Worm (Caenorhabditis elegans) whole organism, L4 larva: ENCODE results near the gene T19C3.5.

ENCODE experiments used
- D1046.2 ChIP-seq: fragments of 200-800 bp; sonication (Bioruptor generic); IDR thresholded peaks from 2 replicates; pipeline ENCODE4 v1.3.6; 2022; ENCODE audit warnings: missing genetic modification characterization, missing compliant biosample characterization
- F26F4.8 ChIP-seq: fragments of 200-800 bp; sonication (Bioruptor generic); conservative IDR thresholded peaks from 2 replicates; pipeline ENCODE4 v1.3.6; 2022; ENCODE audit warnings: missing genetic modification characterization, missing compliant biosample characterization
- F44E2.7 ChIP-seq: fragments of 200-800 bp; sonication (Bioruptor generic); IDR thresholded peaks from 2 replicates; pipeline ENCODE4 v2.1.2; 2022; ENCODE audit warnings: missing genetic modification characterization, missing compliant biosample characterization
- T20F7.1 ChIP-seq: fragments of 200-800 bp; sonication (Bioruptor generic); optimal IDR thresholded peaks from 2 replicates; lab custom pipeline; 2018; ENCODE audit warnings: mild to moderate bottlenecking, missing genetic modification characterization, missing compliant biosample characterization
- T26A8.4 ChIP-seq: fragments of 200-800 bp; sonication (Bioruptor generic); IDR thresholded peaks from 2 replicates; pipeline ENCODE4 v1.3.6; 2022; ENCODE audit warnings: missing genetic modification characterization, missing compliant biosample characterization
- Y105C5A.15 ChIP-seq: fragments of 200-800 bp; sonication (Bioruptor generic); IDR thresholded peaks from 2 replicates; pipeline ENCODE4 v1.3.6; 2022; ENCODE audit warnings: missing genetic modification characterization, missing compliant biosample characterization
- Y48G9A.11 ChIP-seq: fragments of 200-800 bp; sonication (Bioruptor generic); IDR thresholded peaks from 2 replicates; pipeline ENCODE4 v1.3.6; 2022; ENCODE audit warnings: missing genetic modification reagents, missing genetic modification characterization, missing compliant biosample characterization
- ZK546.5 ChIP-seq, 2 experiments: sonication (generic microtip); optimal IDR thresholded peaks; 2 replicates each; lab custom pipeline; 2017; ENCODE audit warnings: missing biosample characterization in 2 of 2, missing genetic modification characterization in 2 of 2
- ama-1 ChIP-seq: fragments of 150-350 bp; optimal IDR thresholded peaks from 2 replicates; lab custom pipeline; 2014; ENCODE audit warnings: inconsistent platforms, mixed read lengths
- attf-4 ChIP-seq: sonication (generic microtip); optimal IDR thresholded peaks from 3 replicates; lab custom pipeline; 2017; ENCODE audit warnings: missing biosample characterization, missing genetic modification characterization
- ces-1 ChIP-seq: fragments of 150-350 bp; sonication (generic microtip); optimal IDR thresholded peaks from 4 replicates; lab custom pipeline; 2014; ENCODE audit warnings: missing biosample characterization, missing genetic modification reagents, missing genetic modification characterization
- cey-2 ChIP-seq: sonication (generic microtip); optimal IDR thresholded peaks from 3 replicates; lab custom pipeline; 2017; ENCODE audit warnings: missing genetic modification characterization, mild to moderate bottlenecking, missing compliant biosample characterization, antibody characterized with exemption, borderline replicate concordance; ENCODE audit not compliant: insufficient read depth
- daf-8 ChIP-seq: fragments of 200-800 bp; sonication (Bioruptor generic); IDR thresholded peaks from 2 replicates; pipeline ENCODE4 v1.3.6; 2022; ENCODE audit warnings: missing genetic modification characterization, missing compliant biosample characterization
- dmd-6 ChIP-seq: fragments of 200-800 bp; sonication (Bioruptor generic); IDR thresholded peaks from 2 replicates; pipeline ENCODE4 v1.3.6; 2022; ENCODE audit warnings: missing genetic modification reagents, missing genetic modification characterization, missing compliant biosample characterization
- dmd-8 ChIP-seq: fragments of 200-800 bp; sonication (Bioruptor generic); IDR thresholded peaks from 2 replicates; pipeline ENCODE4 v1.3.6; 2022; ENCODE audit warnings: missing genetic modification characterization, missing compliant biosample characterization
- dpl-1 ChIP-seq: fragments of 150-350 bp; optimal IDR thresholded peaks from 2 replicates; lab custom pipeline; 2014; ENCODE audit warnings: missing biosample characterization, missing genetic modification reagents, missing genetic modification characterization
- dve-1 ChIP-seq: sonication (generic microtip); optimal IDR thresholded peaks from 2 replicates; lab custom pipeline; 2017; ENCODE audit warnings: antibody characterized with exemption, mild to moderate bottlenecking, missing genetic modification characterization, missing compliant biosample characterization; ENCODE audit not compliant: insufficient read depth
- egl-43 ChIP-seq: fragments of 200-800 bp; sonication (Bioruptor generic); IDR thresholded peaks from 2 replicates; pipeline ENCODE4 v1.3.6; 2022; ENCODE audit warnings: missing genetic modification reagents, missing genetic modification characterization, missing compliant biosample characterization
- fos-1 ChIP-seq: fragments of 150-350 bp; optimal IDR thresholded peaks from 2 replicates; lab custom pipeline; 2014; ENCODE audit warnings: missing biosample characterization, missing genetic modification characterization
- gei-8 ChIP-seq: fragments of 200-800 bp; sonication (Bioruptor generic); optimal IDR thresholded peaks from 2 replicates; lab custom pipeline; 2018; ENCODE audit warnings: mild to moderate bottlenecking, missing genetic modification characterization, missing compliant biosample characterization
- hif-1 ChIP-seq, 2 experiments: sonication (generic microtip); optimal IDR thresholded peaks; 2 replicates each; lab custom pipeline; 2016 to 2017; ENCODE audit warnings: missing compliant biosample characterization in 2 of 2, missing genetic modification characterization in 2 of 2, missing genetic modification reagents in 2 of 2, missing genotype in 2 of 2, mild to moderate bottlenecking in 1 of 2
- hmg-1.1 ChIP-seq: fragments of 200-800 bp; sonication (Bioruptor generic); IDR thresholded peaks from 2 replicates; pipeline ENCODE4 v1.3.6; 2022; ENCODE audit warnings: missing genetic modification reagents, missing genetic modification characterization, missing compliant biosample characterization
- jun-1 ChIP-seq: fragments of 150-350 bp; optimal IDR thresholded peaks from 2 replicates; lab custom pipeline; 2014; ENCODE audit warnings: missing biosample characterization, missing genetic modification reagents, missing genetic modification characterization
- lin-1 ChIP-seq: fragments of 200-800 bp; sonication (Bioruptor generic); IDR thresholded peaks from 2 replicates; pipeline ENCODE4 v1.3.6; 2022; ENCODE audit warnings: missing genetic modification reagents, missing genetic modification characterization, missing compliant biosample characterization
- lin-29 ChIP-seq: fragments of 200-800 bp; sonication (Bioruptor generic); IDR thresholded peaks from 2 replicates; pipeline ENCODE4 v1.3.6; 2022; ENCODE audit warnings: missing genetic modification reagents, missing genetic modification characterization, missing compliant biosample characterization
- lir-3 ChIP-seq: sonication (generic microtip); optimal IDR thresholded peaks from 2 replicates; lab custom pipeline; 2016; ENCODE audit warnings: mild to moderate bottlenecking, missing genetic modification characterization, missing compliant biosample characterization
- lsy-2 ChIP-seq, 2 experiments: fragments of 150-350 bp in 1 of 2; sonication (generic microtip) in 1 of 2; optimal IDR thresholded peaks; 2 replicates each; lab custom pipeline; 2014 to 2017; ENCODE audit warnings: missing biosample characterization in 2 of 2, missing genetic modification characterization in 2 of 2
- madf-9 ChIP-seq: fragments of 200-800 bp; sonication (Bioruptor generic); conservative IDR thresholded peaks from 2 replicates; pipeline ENCODE4 v1.3.6; 2022; ENCODE audit warnings: missing genetic modification reagents, missing genetic modification characterization, missing compliant biosample characterization
- mdt-29 ChIP-seq: fragments of 200-800 bp; sonication (Bioruptor generic); IDR thresholded peaks from 2 replicates; pipeline ENCODE4 v1.3.6; 2022; ENCODE audit warnings: missing genetic modification reagents, missing genetic modification characterization, missing compliant biosample characterization
- mep-1 ChIP-seq: fragments of 150-350 bp; sonication (generic microtip); optimal IDR thresholded peaks from 3 replicates; lab custom pipeline; 2014; ENCODE audit warnings: missing biosample characterization, missing genetic modification characterization
- mes-2 ChIP-seq: sonication (generic microtip); optimal IDR thresholded peaks from 2 replicates; lab custom pipeline; 2016; ENCODE audit warnings: missing genotype, mild to moderate bottlenecking, missing genetic modification characterization, missing compliant biosample characterization; ENCODE audit not compliant: poor library complexity, severe bottlenecking
- mxl-2 ChIP-seq: fragments of 200-800 bp; sonication (Bioruptor generic); conservative IDR thresholded peaks from 2 replicates; pipeline ENCODE4 v1.3.6; 2022; ENCODE audit warnings: missing genetic modification reagents, missing genetic modification characterization, missing compliant biosample characterization
- mxl-3 ChIP-seq: fragments of 200-800 bp; sonication (Bioruptor generic); optimal IDR thresholded peaks from 2 replicates; lab custom pipeline; 2018; ENCODE audit warnings: mild to moderate bottlenecking, missing genetic modification characterization, missing compliant biosample characterization
- nhr-10 ChIP-seq: fragments of 150-350 bp; optimal IDR thresholded peaks from 2 replicates; lab custom pipeline; 2014; ENCODE audit warnings: missing biosample characterization, missing genetic modification characterization
- nhr-111 ChIP-seq: fragments of 200-800 bp; sonication (Bioruptor generic); optimal IDR thresholded peaks from 2 replicates; lab custom pipeline; 2018; ENCODE audit warnings: mild to moderate bottlenecking, missing genetic modification characterization, missing compliant biosample characterization
- nhr-237 ChIP-seq: sonication (generic microtip); optimal IDR thresholded peaks from 2 replicates; lab custom pipeline; 2017; ENCODE audit warnings: missing biosample characterization, missing genetic modification characterization
- nhr-41 ChIP-seq: fragments of 200-800 bp; sonication (Bioruptor generic); IDR thresholded peaks from 2 replicates; pipeline ENCODE4 v1.3.6; 2022; ENCODE audit warnings: missing genetic modification reagents, missing genetic modification characterization, missing compliant biosample characterization
- nhr-6 ChIP-seq: fragments of 150-350 bp; optimal IDR thresholded peaks from 2 replicates; lab custom pipeline; 2014; ENCODE audit warnings: missing biosample characterization, missing genetic modification characterization
- nhr-77 ChIP-seq: fragments of 150-350 bp; optimal IDR thresholded peaks from 2 replicates; lab custom pipeline; 2014; ENCODE audit warnings: missing biosample characterization, missing genetic modification characterization
- pqm-1 ChIP-seq: sonication (generic microtip); optimal IDR thresholded peaks from 2 replicates; lab custom pipeline; 2017; ENCODE audit warnings: missing biosample characterization, missing genetic modification characterization
- saeg-2 ChIP-seq: fragments of 200-800 bp; sonication (Bioruptor generic); IDR thresholded peaks from 2 replicates; pipeline ENCODE4 v1.3.6; 2022; ENCODE audit warnings: missing genetic modification reagents, missing genetic modification characterization, missing compliant biosample characterization
- sdz-12 ChIP-seq: fragments of 200-800 bp; sonication (Bioruptor generic); optimal IDR thresholded peaks from 2 replicates; lab custom pipeline; 2018; ENCODE audit warnings: mild to moderate bottlenecking, missing genetic modification characterization, missing compliant biosample characterization
- tra-1 ChIP-seq: fragments of 200-800 bp; sonication (Bioruptor generic); IDR thresholded peaks from 2 replicates; pipeline ENCODE4 v1.3.6; 2022; ENCODE audit warnings: missing genetic modification reagents, missing genetic modification characterization, missing compliant biosample characterization
- zfp-2 ChIP-seq: sonication (generic microtip); optimal IDR thresholded peaks from 2 replicates; lab custom pipeline; 2016; ENCODE audit warnings: mild to moderate bottlenecking, missing genetic modification characterization, missing compliant biosample characterization
- zfp-3 ChIP-seq: fragments of 200-800 bp; sonication (Bioruptor generic); conservative IDR thresholded peaks from 2 replicates; pipeline ENCODE4 v1.3.6; 2022; ENCODE audit warnings: missing genetic modification reagents, missing genetic modification characterization, missing compliant biosample characterization
- ztf-11 ChIP-seq: fragments of 150-350 bp; optimal IDR thresholded peaks from 2 replicates; lab custom pipeline; 2014; ENCODE audit warnings: missing biosample characterization, missing genetic modification characterization

Gene T19C3.5

ce11 chrIII:605415-606054 lies 22.2 kb downstream of the T19C3.5 start, which contains the start of the genes Y55B1AR.4 and ttr-7:
Gene Y55B1AR.4 (minus strand): TSS chrIII:605515.
Gene ttr-7 (plus strand): TSS chrIII:606004.
- TF ChIP-seq mxl-2 (GFP tag; lab: Robert Waterston, UW) (no peak), mxl-3 (GFP tag; lab: Kevin White, UChicago) (no peak), tra-1 (GFP tag; lab: Robert Waterston, UW) (no peak), ztf-11 (tag; lab: Kevin White, UChicago) (no peak), daf-8 (GFP tag; lab: Robert Waterston, UW) (no peak), nhr-10 (tag; lab: Kevin White, UChicago) (no peak), jun-1 (tag; lab: Kevin White, UChicago) (no peak), dmd-6 (GFP tag; lab: Robert Waterston, UW) (no peak), zfp-3 (GFP tag; lab: Robert Waterston, UW) (no peak), ZK546.5 (tag; optimal IDR thresholded peaks at IDR 0.05; lab: Kevin White, UChicago) (no peak), mes-2 (tag; lab: Kevin White, UChicago) (no peak), D1046.2 (GFP tag; lab: Robert Waterston, UW) (no peak)

ce11 chrIII:600316-600932 lies 27.3 kb downstream of the T19C3.5 start, which contains the start of gene lec-6:
Gene lec-6 (minus strand): TSS chrIII:600366.
- TF ChIP-seq pqm-1 (tag; lab: Kevin White, UChicago) (peak; percentile 77), gei-8 (no peak), zfp-2 (no peak), mxl-3 (GFP tag; lab: Kevin White, UChicago) (peak; percentile 22), dpl-1 (GFP tag; lab: Kevin White, UChicago) (no peak), madf-9 (GFP tag; lab: Robert Waterston, UW) (no peak), cey-2 (no peak), mdt-29 (no peak), T26A8.4 (GFP tag; lab: Robert Waterston, UW) (no peak; the same call in 1 of the 2 replicates), T20F7.1 (GFP tag; lab: Kevin White, UChicago) (peak; percentile 61), daf-8 (GFP tag; lab: Robert Waterston, UW) (no peak), nhr-6 (tag; lab: Kevin White, UChicago) (no peak), Y48G9A.11 (GFP tag; lab: Robert Waterston, UW) (no peak), lin-29 (GFP tag; lab: Robert Waterston, UW) (no peak), mep-1 (tag; lab: Kevin White, UChicago) (peak; percentile 51), ces-1 (no peak), zfp-3 (GFP tag; lab: Robert Waterston, UW) (no peak), Y105C5A.15 (GFP tag; lab: Robert Waterston, UW) (0 out of 2 replicates have a peak, but pooled peaks have one; percentile 6), nhr-41 (GFP tag; lab: Robert Waterston, UW) (no peak), lsy-2 (tag; optimal IDR thresholded peaks at IDR 0.05; lab: Kevin White, UChicago) (peak in 1 of 2 experiments; percentile 56), ama-1 (lab: Kevin White, UChicago) (peak; percentile 66), F44E2.7 (GFP tag; lab: Robert Waterston, UW) (no peak), egl-43 (GFP tag; lab: Robert Waterston, UW) (no peak), tra-1 (GFP tag; lab: Robert Waterston, UW) (peak; percentile 75), hif-1 (tag; optimal IDR thresholded peaks at IDR 0.05; lab: Kevin White, UChicago) (no peak), nhr-77 (tag; lab: Kevin White, UChicago) (peak; percentile 81), hmg-1.1 (GFP tag; lab: Robert Waterston, UW) (no peak), dve-1 (peak; percentile 96), nhr-111 (GFP tag; lab: Kevin White, UChicago) (no peak), fos-1 (tag; lab: Kevin White, UChicago) (peak; percentile 69), saeg-2 (GFP tag; lab: Robert Waterston, UW) (0 out of 2 replicates have a peak, but pooled peaks have one; percentile 12), lin-1 (GFP tag; lab: Robert Waterston, UW) (peak; percentile 84), dmd-8 (GFP tag; lab: Robert Waterston, UW) (no peak), F26F4.8 (GFP tag; lab: Robert Waterston, UW) (no peak), lir-3 (no peak), jun-1 (tag; lab: Kevin White, UChicago) (peak; percentile 22), sdz-12 (no peak), ztf-11 (tag; lab: Kevin White, UChicago) (no peak), attf-4 (no peak), nhr-237 (tag; lab: Kevin White, UChicago) (no peak)
